Worm (Caenorhabditis elegans) whole organism, L4 larva: ENCODE data around the gene F23H12.7.
A peak's percentile ranks its signal among the peaks of the same experiment; 100 is the strongest.

ENCODE experiments used
- D1046.2 ChIP-seq: fragments of 200-800 bp; sonication (Bioruptor generic); IDR thresholded peaks from 2 replicates; pipeline ENCODE4 v1.3.6; 2022; ENCODE audit warnings: missing genetic modification characterization, missing compliant biosample characterization
- F37D6.2 ChIP-seq: sonication (generic microtip); optimal IDR thresholded peaks from 2 replicates; lab custom pipeline; 2016; ENCODE audit warnings: mild to moderate bottlenecking, missing genetic modification characterization, missing compliant biosample characterization
- T20F7.1 ChIP-seq: fragments of 200-800 bp; sonication (Bioruptor generic); optimal IDR thresholded peaks from 2 replicates; lab custom pipeline; 2018; ENCODE audit warnings: mild to moderate bottlenecking, missing genetic modification characterization, missing compliant biosample characterization
- Y105C5A.15 ChIP-seq: fragments of 200-800 bp; sonication (Bioruptor generic); IDR thresholded peaks from 2 replicates; pipeline ENCODE4 v1.3.6; 2022; ENCODE audit warnings: missing genetic modification characterization, missing compliant biosample characterization
- ZK337.2 ChIP-seq: fragments of 200-800 bp; sonication (Bioruptor generic); IDR thresholded peaks from 2 replicates; pipeline ENCODE4 v1.3.6; 2022; ENCODE audit warnings: missing genetic modification reagents, missing genetic modification characterization, missing compliant biosample characterization
- aha-1 ChIP-seq: fragments of 150-350 bp; peaks from one replicate; lab custom pipeline; 2014; ENCODE audit warnings: missing biosample characterization, missing genetic modification characterization
- aly-2 ChIP-seq: sonication (generic microtip); optimal IDR thresholded peaks from 2 replicates; lab custom pipeline; 2018; ENCODE audit warnings: missing biosample characterization, missing genetic modification characterization
- ceh-20 ChIP-seq: fragments of 200-800 bp; sonication (Bioruptor generic); IDR thresholded peaks from 2 replicates; pipeline ENCODE4 v1.3.6; 2022; ENCODE audit warnings: missing genetic modification reagents, missing genetic modification characterization, missing compliant biosample characterization
- ceh-28 ChIP-seq: fragments of 150-350 bp; optimal IDR thresholded peaks from 2 replicates; lab custom pipeline; 2014; ENCODE audit warnings: missing biosample characterization, missing genetic modification reagents, missing genetic modification characterization
- ceh-32 ChIP-seq: sonication (generic microtip); optimal IDR thresholded peaks from 2 replicates; lab custom pipeline; 2016; ENCODE audit warnings: mild to moderate bottlenecking, missing genetic modification characterization, missing compliant biosample characterization; ENCODE audit not compliant: poor library complexity
- ceh-44 ChIP-seq: fragments of 200-800 bp; sonication (Bioruptor generic); IDR thresholded peaks from 2 replicates; pipeline ENCODE4 v1.3.6; 2022; ENCODE audit warnings: missing genetic modification reagents, missing genetic modification characterization, missing compliant biosample characterization
- ceh-62 ChIP-seq: sonication (generic microtip); optimal IDR thresholded peaks from 2 replicates; lab custom pipeline; 2017; ENCODE audit warnings: missing biosample characterization, missing genetic modification characterization
- ctbp-1 ChIP-seq: fragments of 200-800 bp; sonication (Bioruptor generic); IDR thresholded peaks from 2 replicates; pipeline ENCODE4 v1.3.6; 2022; ENCODE audit warnings: missing genetic modification reagents, missing genetic modification characterization, missing compliant biosample characterization
- daf-8 ChIP-seq: fragments of 200-800 bp; sonication (Bioruptor generic); IDR thresholded peaks from 2 replicates; pipeline ENCODE4 v1.3.6; 2022; ENCODE audit warnings: missing genetic modification characterization, missing compliant biosample characterization
- dpl-1 ChIP-seq: fragments of 150-350 bp; optimal IDR thresholded peaks from 2 replicates; lab custom pipeline; 2014; ENCODE audit warnings: missing biosample characterization, missing genetic modification reagents, missing genetic modification characterization
- duxl-1 ChIP-seq: sonication (generic microtip); optimal IDR thresholded peaks from 2 replicates; lab custom pipeline; 2016; ENCODE audit warnings: mild to moderate bottlenecking, missing genetic modification characterization, moderate library complexity, missing compliant biosample characterization; ENCODE audit not compliant: poor library complexity
- egl-27 ChIP-seq: sonication (generic microtip); optimal IDR thresholded peaks from 3 replicates; lab custom pipeline; 2017; ENCODE audit warnings: missing biosample characterization, missing genetic modification reagents, missing genetic modification characterization
- fkh-10 ChIP-seq: fragments of 150-350 bp; optimal IDR thresholded peaks from 2 replicates; lab custom pipeline; 2014; ENCODE audit warnings: missing biosample characterization, missing genetic modification reagents, missing genetic modification characterization
- fos-1 ChIP-seq: fragments of 150-350 bp; optimal IDR thresholded peaks from 2 replicates; lab custom pipeline; 2014; ENCODE audit warnings: missing biosample characterization, missing genetic modification characterization
- gei-8 ChIP-seq: fragments of 200-800 bp; sonication (Bioruptor generic); optimal IDR thresholded peaks from 2 replicates; lab custom pipeline; 2018; ENCODE audit warnings: mild to moderate bottlenecking, missing genetic modification characterization, missing compliant biosample characterization
- hmg-1.1 ChIP-seq: fragments of 200-800 bp; sonication (Bioruptor generic); IDR thresholded peaks from 2 replicates; pipeline ENCODE4 v1.3.6; 2022; ENCODE audit warnings: missing genetic modification reagents, missing genetic modification characterization, missing compliant biosample characterization
- jun-1 ChIP-seq: fragments of 150-350 bp; optimal IDR thresholded peaks from 2 replicates; lab custom pipeline; 2014; ENCODE audit warnings: missing biosample characterization, missing genetic modification reagents, missing genetic modification characterization
- lim-7 ChIP-seq: fragments of 200-800 bp; sonication (Bioruptor generic); IDR thresholded peaks from 2 replicates; pipeline ENCODE4 v1.3.6; 2022; ENCODE audit warnings: missing genetic modification characterization, missing compliant biosample characterization
- lin-13 ChIP-seq: fragments of 150-350 bp; optimal IDR thresholded peaks from 2 replicates; lab custom pipeline; 2014; ENCODE audit warnings: missing biosample characterization, missing genetic modification reagents, missing genetic modification characterization
- lin-29 ChIP-seq: fragments of 200-800 bp; sonication (Bioruptor generic); IDR thresholded peaks from 2 replicates; pipeline ENCODE4 v1.3.6; 2022; ENCODE audit warnings: missing genetic modification reagents, missing genetic modification characterization, missing compliant biosample characterization
- madf-5 ChIP-seq, 2 experiments: fragments of 200-800 bp; sonication (Bioruptor generic); IDR thresholded peaks; 2 replicates each; pipeline ENCODE4 v1.3.6; 2022; ENCODE audit warnings: missing compliant biosample characterization in 2 of 2, missing genetic modification characterization in 2 of 2
- madf-9 ChIP-seq: fragments of 200-800 bp; sonication (Bioruptor generic); conservative IDR thresholded peaks from 2 replicates; pipeline ENCODE4 v1.3.6; 2022; ENCODE audit warnings: missing genetic modification reagents, missing genetic modification characterization, missing compliant biosample characterization
- mdl-1 ChIP-seq, 2 experiments: fragments of 150-350 bp in 1 of 2; sonication (generic microtip) in 1 of 2; optimal IDR thresholded peaks; 2 replicates each; lab custom pipeline; 2014 to 2017; ENCODE audit warnings: missing biosample characterization in 2 of 2, missing genetic modification characterization in 2 of 2
- mdt-29 ChIP-seq: fragments of 200-800 bp; sonication (Bioruptor generic); IDR thresholded peaks from 2 replicates; pipeline ENCODE4 v1.3.6; 2022; ENCODE audit warnings: missing genetic modification reagents, missing genetic modification characterization, missing compliant biosample characterization
- mep-1 ChIP-seq: fragments of 150-350 bp; sonication (generic microtip); optimal IDR thresholded peaks from 3 replicates; lab custom pipeline; 2014; ENCODE audit warnings: missing biosample characterization, missing genetic modification characterization
- mes-2 ChIP-seq: sonication (generic microtip); optimal IDR thresholded peaks from 2 replicates; lab custom pipeline; 2016; ENCODE audit warnings: missing genotype, mild to moderate bottlenecking, missing genetic modification characterization, missing compliant biosample characterization; ENCODE audit not compliant: poor library complexity, severe bottlenecking
- mxl-2 ChIP-seq: fragments of 200-800 bp; sonication (Bioruptor generic); conservative IDR thresholded peaks from 2 replicates; pipeline ENCODE4 v1.3.6; 2022; ENCODE audit warnings: missing genetic modification reagents, missing genetic modification characterization, missing compliant biosample characterization
- mxl-3 ChIP-seq: fragments of 200-800 bp; sonication (Bioruptor generic); optimal IDR thresholded peaks from 2 replicates; lab custom pipeline; 2018; ENCODE audit warnings: mild to moderate bottlenecking, missing genetic modification characterization, missing compliant biosample characterization
- nhr-10 ChIP-seq: fragments of 150-350 bp; optimal IDR thresholded peaks from 2 replicates; lab custom pipeline; 2014; ENCODE audit warnings: missing biosample characterization, missing genetic modification characterization
- nhr-11 ChIP-seq: fragments of 150-350 bp; optimal IDR thresholded peaks from 2 replicates; lab custom pipeline; 2014; ENCODE audit warnings: missing biosample characterization, missing genetic modification characterization
- nhr-237 ChIP-seq: sonication (generic microtip); optimal IDR thresholded peaks from 2 replicates; lab custom pipeline; 2017; ENCODE audit warnings: missing biosample characterization, missing genetic modification characterization
- nhr-28 ChIP-seq: fragments of 150-350 bp; optimal IDR thresholded peaks from 2 replicates; lab custom pipeline; 2014; ENCODE audit warnings: missing biosample characterization, missing genetic modification characterization
- nhr-42 ChIP-seq: fragments of 200-800 bp; sonication (Bioruptor generic); IDR thresholded peaks from 2 replicates; pipeline ENCODE4 v1.3.6; 2022; ENCODE audit warnings: missing genetic modification characterization, missing compliant biosample characterization
- pha-4 ChIP-seq, 2 experiments: fragments of 150-350 bp in 1 of 2; fragments of 200-800 bp in 1 of 2; sonication (Bioruptor generic) in 1 of 2; IDR thresholded peaks in 1 of 2; optimal IDR thresholded peaks in 1 of 2; 2 replicates each; pipeline versions ENCODE4 v1.3.6 to Lab custom; 2014 to 2022; ENCODE audit warnings: missing genetic modification characterization in 2 of 2, missing genetic modification reagents in 2 of 2, missing biosample characterization in 1 of 2, missing compliant biosample characterization in 1 of 2
- rbr-2 ChIP-seq: sonication (generic microtip); optimal IDR thresholded peaks from 2 replicates; lab custom pipeline; 2016; ENCODE audit warnings: missing genotype, missing genetic modification characterization, missing compliant biosample characterization
- spr-1 ChIP-seq: sonication (generic microtip); optimal IDR thresholded peaks from 2 replicates; lab custom pipeline; 2016; ENCODE audit warnings: mild to moderate bottlenecking, missing genetic modification characterization, missing compliant biosample characterization
- tag-97 ChIP-seq: fragments of 200-800 bp; sonication (Bioruptor generic); IDR thresholded peaks from 2 replicates; pipeline ENCODE4 v1.3.6; 2022; ENCODE audit warnings: missing genetic modification characterization, missing compliant biosample characterization
- unc-62 ChIP-seq, 3 experiments: fragments of 150-350 bp in 1 of 3; sonication (generic microtip); optimal IDR thresholded peaks in 2 of 3; peaks in 1 of 3; 1 replicate in 1 of 3; 2 replicates in 2 of 3; lab custom pipeline; 2014 to 2017; ENCODE audit warnings: missing biosample characterization in 3 of 3, missing genetic modification characterization in 3 of 3, missing genetic modification reagents in 3 of 3, missing genotype in 1 of 3
- zfp-2 ChIP-seq: sonication (generic microtip); optimal IDR thresholded peaks from 2 replicates; lab custom pipeline; 2016; ENCODE audit warnings: mild to moderate bottlenecking, missing genetic modification characterization, missing compliant biosample characterization
- zip-2 ChIP-seq: fragments of 150-350 bp; optimal IDR thresholded peaks from 2 replicates; lab custom pipeline; 2014; ENCODE audit warnings: missing biosample characterization, missing genetic modification characterization
- ztf-11 ChIP-seq: fragments of 150-350 bp; optimal IDR thresholded peaks from 2 replicates; lab custom pipeline; 2014; ENCODE audit warnings: missing biosample characterization, missing genetic modification characterization
- ztf-7 ChIP-seq: fragments of 150-350 bp; optimal IDR thresholded peaks from 2 replicates; lab custom pipeline; 2014; ENCODE audit warnings: missing biosample characterization, missing genetic modification characterization

The F23H12.7 gene

ce11 chrV:12411909-12412308 lies 40.4 kb downstream of the F23H12.7 start, which contains the start of gene cdr-7:
Gene cdr-7, minus strand, starts transcription at chrV:12412113.
- peak; percentile 13 for TF ChIP-seq nhr-28 (tag; lab: Kevin White, UChicago)
- no peak for TF ChIP-seq aha-1
- no peak for TF ChIP-seq aly-2

- no peak for TF ChIP-seq madf-5 (GFP tag; IDR thresholded peaks at IDR 0.05; lab: Robert Waterston, UW)
- peak in 1 of 2 experiments; percentile 80 for TF ChIP-seq unc-62 (GFP tag; optimal IDR thresholded peaks at IDR 0.05 in 1 of 2; lab: Kevin White, UChicago)
- TF ChIP-seq unc-62 (tag; optimal IDR thresholded peaks at IDR 0.05; lab: Kevin White, UChicago) = no peak
- TF ChIP-seq, all 104 proteins: peak for 1
Observed at ce11 chrV:12412321-12412720, 40.8 kb downstream of the F23H12.7 start.

ce11 chrV:12413651-12414114 lies 42.2 kb downstream of the F23H12.7 start, which contains the start of gene cdr-6:
Gene cdr-6, minus strand, starts transcription at chrV:12413701.
- no peak for TF ChIP-seq jun-1 (tag; lab: Kevin White, UChicago)
- TF ChIP-seq daf-8 = no peak
- no peak for TF ChIP-seq ceh-62 (tag; lab: Kevin White, UChicago)
- TF ChIP-seq gei-8 (GFP tag; lab: Kevin White, UChicago) = no peak
- no peak for TF ChIP-seq ceh-44 (GFP tag; lab: Robert Waterston, UW)
- no peak for TF ChIP-seq spr-1
- TF ChIP-seq mes-2 (tag; lab: Kevin White, UChicago) = no peak
- no peak for TF ChIP-seq ztf-7
- TF ChIP-seq T20F7.1 (GFP tag; lab: Kevin White, UChicago) = peak; percentile 18
- no peak for TF ChIP-seq ctbp-1 (GFP tag; lab: Robert Waterston, UW)
- TF ChIP-seq madf-9 = no peak
- 0 out of 2 replicates have a peak, but pooled peaks have one; percentile 10 for TF ChIP-seq hmg-1.1
- no peak for TF ChIP-seq zfp-2 (tag; lab: Kevin White, UChicago)
- TF ChIP-seq zip-2 (tag; lab: Kevin White, UChicago) = no peak
- no peak for TF ChIP-seq ZK337.2 (GFP tag; lab: Robert Waterston, UW)
- no peak for TF ChIP-seq lin-29 (GFP tag; lab: Robert Waterston, UW)
- TF ChIP-seq nhr-42 (GFP tag; lab: Robert Waterston, UW) = no peak
- no peak for TF ChIP-seq ztf-11 (tag; lab: Kevin White, UChicago)
- TF ChIP-seq nhr-28 (tag; lab: Kevin White, UChicago) = peak; percentile 77
- TF ChIP-seq F37D6.2 (tag; lab: Kevin White, UChicago) = no peak
- TF ChIP-seq nhr-237 (tag; lab: Kevin White, UChicago) = no peak
- no peak for TF ChIP-seq ceh-28 (tag; lab: Kevin White, UChicago)
- no peak for TF ChIP-seq Y105C5A.15 (GFP tag; lab: Robert Waterston, UW)
- TF ChIP-seq ceh-20 = no peak
- TF ChIP-seq mep-1 (tag; lab: Kevin White, UChicago) = peak; percentile 12
- TF ChIP-seq egl-27 (tag; lab: Kevin White, UChicago) = no peak
- TF ChIP-seq D1046.2 (GFP tag; lab: Robert Waterston, UW) = no peak
- TF ChIP-seq pha-4 (GFP tag; IDR thresholded peaks at IDR 0.05; lab: Robert Waterston, UW) = no peak
- TF ChIP-seq pha-4 (tag; optimal IDR thresholded peaks at IDR 0.05; lab: Kevin White, UChicago) = no peak
- TF ChIP-seq nhr-11 (tag; lab: Kevin White, UChicago) = no peak
- no peak for TF ChIP-seq nhr-10 (tag; lab: Kevin White, UChicago)
- TF ChIP-seq lin-13 (GFP tag; lab: Kevin White, UChicago) = no peak
- TF ChIP-seq mdt-29 (GFP tag; lab: Robert Waterston, UW) = no peak
- TF ChIP-seq fkh-10 = no peak
- peak in 1 of 2 experiments; percentile 24 for TF ChIP-seq mdl-1 (tag; optimal IDR thresholded peaks at IDR 0.05; lab: Kevin White, UChicago)
- TF ChIP-seq aha-1 = no peak
- no peak for TF ChIP-seq duxl-1 (tag; lab: Kevin White, UChicago)
- TF ChIP-seq rbr-2 = no peak
- no peak for TF ChIP-seq mxl-2
- TF ChIP-seq lim-7 (GFP tag; lab: Robert Waterston, UW) = no peak
- no peak for TF ChIP-seq mxl-3 (GFP tag; lab: Kevin White, UChicago)
- TF ChIP-seq tag-97 (GFP tag; lab: Robert Waterston, UW) = no peak
- no peak for TF ChIP-seq fos-1 (tag; lab: Kevin White, UChicago)
- TF ChIP-seq ceh-32 = no peak
- TF ChIP-seq dpl-1 (GFP tag; lab: Kevin White, UChicago) = no peak
